Comparison of ENCODE assay signal across 1 fruit fly cellular context in genomic region chr3R:16573483-16574145, dm6.
TF ChIP-seq lines count a peak whose summit lies in the region.

Gene CG14903, minus strand, starts transcription at chr3R:16573752.

TF ChIP-seq in whole organism, embryonic, 481 proteins besides CTCF, POLR2A, EP300 and RAD21 (continued from another document and continues in another):
- no peak for TF ChIP-seq tgo (GFP tag; IDR thresholded peaks at IDR 0.05; lab: Robert Waterston, UW)
- no peak for TF ChIP-seq sc (optimal IDR thresholded peaks at IDR 0.05; lab: Kevin White, UChicago)
- TF ChIP-seq sc (GFP tag; optimal IDR thresholded peaks at IDR 0.05; lab: Kevin White, UChicago), result no peak
- no peak for TF ChIP-seq bowl (GFP tag; IDR thresholded peaks at IDR 0.05; lab: Robert Waterston, UW)
- peak; percentile 34 for TF ChIP-seq tio (GFP tag; optimal IDR thresholded peaks at IDR 0.05; lab: Kevin White, UChicago)
- TF ChIP-seq nmo (GFP tag; optimal IDR thresholded peaks at IDR 0.05; lab: Kevin White, UChicago), result peak; percentile 74
- peak; percentile 48 for TF ChIP-seq CG8290 (GFP tag; optimal IDR thresholded peaks at IDR 0.05; lab: Kevin White, UChicago)
- TF ChIP-seq CG8290 (tag; optimal IDR thresholded peaks at IDR 0.05; lab: Kevin White, UChicago), result no peak
- TF ChIP-seq YL-1 (GFP tag; optimal IDR thresholded peaks at IDR 0.05; lab: Kevin White, UChicago), result no peak
- no peak for TF ChIP-seq cwo (GFP tag; optimal IDR thresholded peaks at IDR 0.05; lab: Kevin White, UChicago)
- TF ChIP-seq Xrp1 (GFP tag; IDR thresholded peaks at IDR 0.05; lab: Robert Waterston, UW), result no peak
- TF ChIP-seq Eip74EF (GFP tag; optimal IDR thresholded peaks at IDR 0.05; lab: Kevin White, UChicago), result no peak
- TF ChIP-seq MESR4 (GFP tag; optimal IDR thresholded peaks at IDR 0.05; lab: Kevin White, UChicago), result peak; percentile 38
- peak; percentile 30; the same call in 1 of the 2 replicates for TF ChIP-seq CG6272 (GFP tag; IDR thresholded peaks at IDR 0.05; lab: Robert Waterston, UW)
- peak; percentile 39 for TF ChIP-seq CG4424 (GFP tag; optimal IDR thresholded peaks at IDR 0.05; lab: Kevin White, UChicago)
- TF ChIP-seq Neu2 (GFP tag; optimal IDR thresholded peaks at IDR 0.05; lab: Kevin White, UChicago; ENCODE audit: borderline replicate concordance), result no peak
- TF ChIP-seq h (optimal IDR thresholded peaks at IDR 0.05; lab: Kevin White, UChicago), result no peak
- no peak for TF ChIP-seq nau (GFP tag; optimal IDR thresholded peaks at IDR 0.05; lab: Kevin White, UChicago)
- no peak for TF ChIP-seq exex (tag; optimal IDR thresholded peaks at IDR 0.05; lab: Kevin White, UChicago)
- TF ChIP-seq E2f1 (GFP tag; IDR thresholded peaks at IDR 0.05; lab: Robert Waterston, UW), result no peak
- peak; percentile 73 for TF ChIP-seq CG15696 (tag; optimal IDR thresholded peaks at IDR 0.05; lab: Kevin White, UChicago)
- TF ChIP-seq CG1602 (GFP tag; optimal IDR thresholded peaks at IDR 0.05; lab: Kevin White, UChicago), result peak; percentile 40
- TF ChIP-seq aop (GFP tag; IDR thresholded peaks at IDR 0.05; lab: Robert Waterston, UW), result no peak
- no peak for TF ChIP-seq br (optimal IDR thresholded peaks at IDR 0.05; lab: Kevin White, UChicago)
- no peak for TF ChIP-seq Taf1 (GFP tag; IDR thresholded peaks at IDR 0.05; lab: Robert Waterston, UW)
- no peak for TF ChIP-seq Hr51 (GFP tag; optimal IDR thresholded peaks at IDR 0.05; lab: Kevin White, UChicago)
- TF ChIP-seq CG15269 (tag; optimal IDR thresholded peaks at IDR 0.05; lab: Kevin White, UChicago), result no peak
- TF ChIP-seq zen2 (GFP tag; IDR thresholded peaks at IDR 0.05; lab: Robert Waterston, UW; ENCODE audit: partially characterized antibody), result no peak; the same call in 2 of the 3 replicates
- no peak for TF ChIP-seq CG12071 (GFP tag; optimal IDR thresholded peaks at IDR 0.05; lab: Kevin White, UChicago)
- peak; percentile 7; the same call in 1 of the 2 replicates for TF ChIP-seq sob (GFP tag; IDR thresholded peaks at IDR 0.05; lab: Robert Waterston, UW)
- no peak for TF ChIP-seq Nf-YA (GFP tag; IDR thresholded peaks at IDR 0.05; lab: Robert Waterston, UW)
- peak; percentile 100 for TF ChIP-seq CG17802 (tag; optimal IDR thresholded peaks at IDR 0.05; lab: Kevin White, UChicago)
- 0 out of 4 replicates have a peak, but pooled peaks have one; percentile 16 for TF ChIP-seq chinmo (GFP tag; IDR thresholded peaks at IDR 0.05; lab: Robert Waterston, UW; ENCODE audit: partially characterized antibody)
- TF ChIP-seq unpg (GFP tag; optimal IDR thresholded peaks at IDR 0.05; lab: Kevin White, UChicago), result no peak
- TF ChIP-seq ro (GFP tag; IDR thresholded peaks at IDR 0.05; lab: Robert Waterston, UW), result no peak
- TF ChIP-seq dmrt11E (tag; optimal IDR thresholded peaks at IDR 0.05; lab: Kevin White, UChicago), result peak; percentile 37
- TF ChIP-seq salm (tag; optimal IDR thresholded peaks at IDR 0.05; lab: Kevin White, UChicago), result no peak
- TF ChIP-seq yki (optimal IDR thresholded peaks at IDR 0.05; lab: Kevin White, UChicago), result no peak
- peak; percentile 26 for TF ChIP-seq CG7839 (tag; optimal IDR thresholded peaks at IDR 0.05; lab: Kevin White, UChicago)
- peak; percentile 16 for TF ChIP-seq Ssrp (tag; optimal IDR thresholded peaks at IDR 0.05; lab: Kevin White, UChicago)
- peak; percentile 82 for TF ChIP-seq knrl (GFP tag; IDR thresholded peaks at IDR 0.05; lab: Robert Waterston, UW; ENCODE audit: partially characterized antibody)
- TF ChIP-seq Dek (tag; optimal IDR thresholded peaks at IDR 0.05; lab: Kevin White, UChicago), result no peak
- peak; percentile 39 for TF ChIP-seq Ets97D (GFP tag; optimal IDR thresholded peaks at IDR 0.05; lab: Kevin White, UChicago)
- peak; percentile 70 for TF ChIP-seq amos (GFP tag; IDR thresholded peaks at IDR 0.05; lab: Robert Waterston, UW; ENCODE audit: partially characterized antibody)
- TF ChIP-seq jumu (GFP tag; optimal IDR thresholded peaks at IDR 0.05; lab: Kevin White, UChicago), result peak; percentile 11
- no peak for TF ChIP-seq CG31365 (tag; optimal IDR thresholded peaks at IDR 0.05; lab: Kevin White, UChicago)
- peak; percentile 37 for TF ChIP-seq D19A (tag; optimal IDR thresholded peaks at IDR 0.05; lab: Kevin White, UChicago)
- no peak for TF ChIP-seq gro (GFP tag; optimal IDR thresholded peaks at IDR 0.05; lab: Kevin White, UChicago)
- TF ChIP-seq chn (GFP tag; optimal IDR thresholded peaks at IDR 0.05; lab: Kevin White, UChicago), result peak; percentile 26
- TF ChIP-seq pnt (GFP tag; optimal IDR thresholded peaks at IDR 0.05; lab: Kevin White, UChicago), result peak; percentile 19
- TF ChIP-seq CG6854 (GFP tag; optimal IDR thresholded peaks at IDR 0.05; lab: Kevin White, UChicago), result no peak
- TF ChIP-seq gem (tag; optimal IDR thresholded peaks at IDR 0.05; lab: Kevin White, UChicago), result peak; percentile 49
- peak; percentile 20; the same call in 1 of the 2 replicates for TF ChIP-seq CG2129 (GFP tag; IDR thresholded peaks at IDR 0.05; lab: Robert Waterston, UW; ENCODE audit: partially characterized antibody)
- no peak for TF ChIP-seq NFAT (GFP tag; IDR thresholded peaks at IDR 0.05; lab: Robert Waterston, UW)
- TF ChIP-seq zf30C (GFP tag; optimal IDR thresholded peaks at IDR 0.05; lab: Kevin White, UChicago), result no peak
- peak; percentile 40 for TF ChIP-seq CG12659 (GFP tag; optimal IDR thresholded peaks at IDR 0.05; lab: Kevin White, UChicago)
- peak; percentile 44 for TF ChIP-seq CG9727 (GFP tag; optimal IDR thresholded peaks at IDR 0.05; lab: Kevin White, UChicago)
- TF ChIP-seq oc (tag; optimal IDR thresholded peaks at IDR 0.05; lab: Kevin White, UChicago), result no peak
- TF ChIP-seq CG10654 (GFP tag; optimal IDR thresholded peaks at IDR 0.05; lab: Kevin White, UChicago), result peak; percentile 48
- no peak for TF ChIP-seq CG17568 (GFP tag; optimal IDR thresholded peaks at IDR 0.05; lab: Kevin White, UChicago)
- TF ChIP-seq CG3407 (GFP tag; optimal IDR thresholded peaks at IDR 0.05; lab: Kevin White, UChicago), result no peak
- TF ChIP-seq maf-S (GFP tag; optimal IDR thresholded peaks at IDR 0.05; lab: Kevin White, UChicago), result no peak
- TF ChIP-seq Kr (GFP tag; optimal IDR thresholded peaks at IDR 0.05; lab: Kevin White, UChicago), result no peak
- no peak for TF ChIP-seq tup (GFP tag; optimal IDR thresholded peaks at IDR 0.05; lab: Kevin White, UChicago)
- TF ChIP-seq CG9876 (GFP tag; optimal IDR thresholded peaks at IDR 0.05; lab: Kevin White, UChicago), result peak; percentile 18
- TF ChIP-seq CG14710 (tag; optimal IDR thresholded peaks at IDR 0.05; lab: Kevin White, UChicago), result peak; percentile 87
- TF ChIP-seq CG16813 (GFP tag; IDR thresholded peaks at IDR 0.05; lab: Robert Waterston, UW; ENCODE audit: partially characterized antibody), result peak; percentile 72
- TF ChIP-seq CG10267 (tag; optimal IDR thresholded peaks at IDR 0.05; lab: Kevin White, UChicago), result peak; percentile 50
- TF ChIP-seq CG17328 (GFP tag; IDR thresholded peaks at IDR 0.05; lab: Robert Waterston, UW), result no peak
- no peak for TF ChIP-seq mirr (GFP tag; optimal IDR thresholded peaks at IDR 0.05; lab: Kevin White, UChicago)
- no peak for TF ChIP-seq CG4820 (GFP tag; optimal IDR thresholded peaks at IDR 0.05; lab: Kevin White, UChicago)
- TF ChIP-seq pita (GFP tag; optimal IDR thresholded peaks at IDR 0.05; lab: Kevin White, UChicago), result peak; percentile 13
- no peak for TF ChIP-seq CG17359 (tag; optimal IDR thresholded peaks at IDR 0.05; lab: Kevin White, UChicago)
- no peak for TF ChIP-seq CG15514 (GFP tag; optimal IDR thresholded peaks at IDR 0.05; lab: Kevin White, UChicago)
- TF ChIP-seq Dip2 (GFP tag; IDR thresholded peaks at IDR 0.05; lab: Robert Waterston, UW), result peak; percentile 94
- no peak for TF ChIP-seq dati (GFP tag; IDR thresholded peaks at IDR 0.05; lab: Robert Waterston, UW)
- TF ChIP-seq sqz (GFP tag; optimal IDR thresholded peaks at IDR 0.05; lab: Kevin White, UChicago), result no peak
- no peak for TF ChIP-seq CG4617 (GFP tag; optimal IDR thresholded peaks at IDR 0.05; lab: Kevin White, UChicago; ENCODE audit: borderline replicate concordance)
- TF ChIP-seq repo (GFP tag; optimal IDR thresholded peaks at IDR 0.05; lab: Kevin White, UChicago), result no peak
- TF ChIP-seq Poxn (GFP tag; IDR thresholded peaks at IDR 0.05; lab: Robert Waterston, UW), result no peak
- TF ChIP-seq CG15073 (GFP tag; optimal IDR thresholded peaks at IDR 0.05; lab: Kevin White, UChicago), result no peak
- no peak for TF ChIP-seq CG33557 (GFP tag; optimal IDR thresholded peaks at IDR 0.05; lab: Kevin White, UChicago)
- TF ChIP-seq Dad (GFP tag; optimal IDR thresholded peaks at IDR 0.05; lab: Kevin White, UChicago), result no peak
- peak; percentile 80 for TF ChIP-seq E2f2 (GFP tag; IDR thresholded peaks at IDR 0.05; lab: Robert Waterston, UW)
- 0 out of 3 replicates have a peak, but pooled peaks have one; percentile 17 for TF ChIP-seq Mrtf (GFP tag; IDR thresholded peaks at IDR 0.05; lab: Robert Waterston, UW)
- no peak for TF ChIP-seq her (GFP tag; optimal IDR thresholded peaks at IDR 0.05; lab: Kevin White, UChicago)
- TF ChIP-seq Sox102F (GFP tag; optimal IDR thresholded peaks at IDR 0.05; lab: Kevin White, UChicago), result peak; percentile 3
- no peak for TF ChIP-seq CG7372 (GFP tag; IDR thresholded peaks at IDR 0.05; lab: Robert Waterston, UW)
- peak; percentile 60 for TF ChIP-seq sna (GFP tag; IDR thresholded peaks at IDR 0.05; lab: Robert Waterston, UW; ENCODE audit: partially characterized antibody)
- peak; percentile 62; the same call in 2 of the 3 replicates for TF ChIP-seq vnd (GFP tag; IDR thresholded peaks at IDR 0.05; lab: Robert Waterston, UW; ENCODE audit: partially characterized antibody)
- TF ChIP-seq tin (GFP tag; optimal IDR thresholded peaks at IDR 0.05; lab: Kevin White, UChicago), result peak; percentile 70
- TF ChIP-seq CG8765 (GFP tag; IDR thresholded peaks at IDR 0.05; lab: Robert Waterston, UW), result no peak; the same call in 1 of the 2 replicates
- TF ChIP-seq CG11696 (GFP tag; IDR thresholded peaks at IDR 0.05; lab: Robert Waterston, UW), result no peak
- TF ChIP-seq ham (GFP tag; IDR thresholded peaks at IDR 0.05; lab: Robert Waterston, UW), result no peak
- TF ChIP-seq Dp (GFP tag; optimal IDR thresholded peaks at IDR 0.05; lab: Kevin White, UChicago), result peak; percentile 72
- TF ChIP-seq vvl (GFP tag; IDR thresholded peaks at IDR 0.05; lab: Robert Waterston, UW), result no peak; the same call in 1 of the 2 replicates
- no peak for TF ChIP-seq disco-r (GFP tag; optimal IDR thresholded peaks at IDR 0.05; lab: Kevin White, UChicago)
- TF ChIP-seq Trl (optimal IDR thresholded peaks at IDR 0.05; lab: Kevin White, UChicago), result no peak
- TF ChIP-seq Trl (GFP tag; optimal IDR thresholded peaks at IDR 0.05; lab: Kevin White, UChicago), result no peak
- TF ChIP-seq peb (GFP tag; IDR thresholded peaks at IDR 0.05; lab: Robert Waterston, UW), result no peak
- TF ChIP-seq eyg (GFP tag; optimal IDR thresholded peaks at IDR 0.05; lab: Kevin White, UChicago), result no peak
- TF ChIP-seq ewg (GFP tag; optimal IDR thresholded peaks at IDR 0.05; lab: Kevin White, UChicago), result no peak
- no peak for TF ChIP-seq Bdp1 (GFP tag; optimal IDR thresholded peaks at IDR 0.05; lab: Kevin White, UChicago)
- TF ChIP-seq ATbp (GFP tag; optimal IDR thresholded peaks at IDR 0.05; lab: Kevin White, UChicago), result no peak
- TF ChIP-seq CG2120 (GFP tag; optimal IDR thresholded peaks at IDR 0.05; lab: Kevin White, UChicago), result peak; percentile 49
- TF ChIP-seq CG3838 (GFP tag; optimal IDR thresholded peaks at IDR 0.05; lab: Kevin White, UChicago), result no peak
- peak; percentile 53; the same call in 1 of the 3 replicates for TF ChIP-seq Dbx (GFP tag; IDR thresholded peaks at IDR 0.05; lab: Robert Waterston, UW)
- TF ChIP-seq CG3163 (GFP tag; optimal IDR thresholded peaks at IDR 0.05; lab: Kevin White, UChicago), result no peak
- no peak for TF ChIP-seq H15 (GFP tag; IDR thresholded peaks at IDR 0.05; lab: Robert Waterston, UW)
- TF ChIP-seq ftz-f1 (GFP tag; optimal IDR thresholded peaks at IDR 0.05; lab: Kevin White, UChicago), result no peak
- no peak for TF ChIP-seq CG6683 (GFP tag; optimal IDR thresholded peaks at IDR 0.05; lab: Kevin White, UChicago)
- TF ChIP-seq Stat92E (GFP tag; optimal IDR thresholded peaks at IDR 0.05; lab: Kevin White, UChicago), result no peak
- peak; percentile 3 for TF ChIP-seq HmgZ (tag; optimal IDR thresholded peaks at IDR 0.05; lab: Kevin White, UChicago)
- TF ChIP-seq CG5245 (GFP tag; optimal IDR thresholded peaks at IDR 0.05; lab: Kevin White, UChicago), result peak; percentile 39
- TF ChIP-seq CG10565 (GFP tag; optimal IDR thresholded peaks at IDR 0.05; lab: Kevin White, UChicago), result no peak
- TF ChIP-seq CG15601 (tag; optimal IDR thresholded peaks at IDR 0.05; lab: Kevin White, UChicago), result peak; percentile 22
- peak; percentile 37 for TF ChIP-seq Blimp-1 (GFP tag; optimal IDR thresholded peaks at IDR 0.05; lab: Kevin White, UChicago)
- TF ChIP-seq CG32532 (GFP tag; IDR thresholded peaks at IDR 0.05; lab: Robert Waterston, UW), result no peak
- no peak for TF ChIP-seq sr (GFP tag; IDR thresholded peaks at IDR 0.05; lab: Robert Waterston, UW)
- no peak for TF ChIP-seq CG10462 (GFP tag; optimal IDR thresholded peaks at IDR 0.05; lab: Kevin White, UChicago)
- no peak for TF ChIP-seq PHDP (tag; optimal IDR thresholded peaks at IDR 0.05; lab: Kevin White, UChicago)
- no peak for TF ChIP-seq CG15011 (GFP tag; optimal IDR thresholded peaks at IDR 0.05; lab: Kevin White, UChicago)
- TF ChIP-seq trh (GFP tag; optimal IDR thresholded peaks at IDR 0.05; lab: Kevin White, UChicago), result no peak
- peak; percentile 34 for TF ChIP-seq mam (GFP tag; optimal IDR thresholded peaks at IDR 0.05; lab: Kevin White, UChicago)
- TF ChIP-seq TFAM (GFP tag; optimal IDR thresholded peaks at IDR 0.05; lab: Kevin White, UChicago), result no peak
- TF ChIP-seq gsb (GFP tag; IDR thresholded peaks at IDR 0.05; lab: Robert Waterston, UW), result no peak
- TF ChIP-seq CG30431 (GFP tag; optimal IDR thresholded peaks at IDR 0.05; lab: Kevin White, UChicago), result no peak
- no peak for TF ChIP-seq otp (GFP tag; IDR thresholded peaks at IDR 0.05; lab: Robert Waterston, UW)
- no peak for TF ChIP-seq CG7987 (GFP tag; optimal IDR thresholded peaks at IDR 0.05; lab: Kevin White, UChicago)
- peak; percentile 11 for TF ChIP-seq CG17186 (GFP tag; optimal IDR thresholded peaks at IDR 0.05; lab: Kevin White, UChicago)
- TF ChIP-seq ind (GFP tag; optimal IDR thresholded peaks at IDR 0.05; lab: Kevin White, UChicago), result no peak
- TF ChIP-seq wdn (GFP tag; IDR thresholded peaks at IDR 0.05; lab: Robert Waterston, UW), result no peak
- no peak for TF ChIP-seq CG4360 (GFP tag; IDR thresholded peaks at IDR 0.05; lab: Robert Waterston, UW)
- peak; percentile 21 for TF ChIP-seq CG13775 (GFP tag; optimal IDR thresholded peaks at IDR 0.05; lab: Kevin White, UChicago)
- TF ChIP-seq CG42726 (GFP tag; IDR thresholded peaks at IDR 0.05; lab: Robert Waterston, UW; ENCODE audit: partially characterized antibody), result peak; percentile 90
